Worm (Caenorhabditis elegans) whole organism, L1 larva: Measurements from ENCODE around the gene F35D2.1.

Source experiments
- lin-35 ChIP-seq, 2 experiments: fragments of 150-350 bp; optimal IDR thresholded peaks; 2 replicates each; lab custom pipeline; 2014; ENCODE audit warnings: missing biosample characterization in 2 of 2, missing genetic modification characterization in 2 of 2, missing genetic modification reagents in 2 of 2
- tbx-2 ChIP-seq: sonication (generic microtip); optimal IDR thresholded peaks from 2 replicates; lab custom pipeline; 2016; ENCODE audit warnings: missing genetic modification characterization, missing compliant biosample characterization

DNA sequence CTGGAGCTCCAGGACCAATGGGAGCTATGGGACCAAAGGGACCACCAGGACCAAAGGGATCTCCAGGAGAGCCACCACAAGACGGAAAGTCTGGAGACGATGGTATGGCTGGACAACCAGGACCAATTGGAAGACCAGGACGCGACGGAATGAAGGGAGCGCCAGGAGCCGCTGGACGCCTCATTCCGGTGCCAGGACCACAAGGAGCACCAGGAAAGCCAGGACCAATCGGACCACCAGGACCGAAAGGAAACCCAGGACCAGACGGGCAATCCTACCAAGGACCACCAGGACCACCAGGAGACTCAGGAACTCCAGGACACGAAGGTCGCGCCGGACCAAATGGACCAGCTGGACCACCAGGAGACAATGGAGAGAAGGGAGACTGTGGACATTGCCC is 30.9 kb upstream of the F35D2.1 start:
- TF ChIP-seq tbx-2 (tag; lab: Kevin White, UChicago) (no peak), lin-35 (GFP tag; optimal IDR thresholded peaks at IDR 0.05; lab: Kevin White, UChicago) (no peak)
